Fruit fly (Drosophila melanogaster): Measurements from ENCODE around the gene CG14669.

- TF ChIP-seq tai (GFP tag; optimal IDR thresholded peaks at IDR 0.05) (no peak), fru (GFP tag; optimal IDR thresholded peaks at IDR 0.05) (no peak), CrebA (GFP tag; optimal IDR thresholded peaks at IDR 0.05; ENCODE audit: borderline replicate concordance) (no peak), CG32264 (GFP tag; optimal IDR thresholded peaks at IDR 0.05) (no peak), HLH106 (tag; optimal IDR thresholded peaks at IDR 0.05) (no peak), dmrt93B (GFP tag; optimal IDR thresholded peaks at IDR 0.05) (no peak), Abd-B (GFP tag; optimal IDR thresholded peaks at IDR 0.05) (no peak), OdsH (GFP tag; optimal IDR thresholded peaks at IDR 0.05) (no peak), Hr83 (GFP tag; optimal IDR thresholded peaks at IDR 0.05; ENCODE audit: poor library complexity, severe bottlenecking) (no peak), h (GFP tag; optimal IDR thresholded peaks at IDR 0.05) (no peak), psq (GFP tag; optimal IDR thresholded peaks at IDR 0.05) (no peak), pan (optimal IDR thresholded peaks at IDR 0.05) (no peak), Dif (GFP tag; optimal IDR thresholded peaks at IDR 0.05; ENCODE audit: partially characterized antibody) (no peak)
These were observed 24.9 kb upstream of the CG14669 start for dm6 chr3R:5389435-5389834.
